Worm (Caenorhabditis elegans) whole organism, mixed stage, embryonic: ENCODE measurements around the gene npr-18.

Experiments
- blmp-1 ChIP-seq: fragments of 150-350 bp; optimal IDR thresholded peaks from 2 replicates; lab custom pipeline; 2014; ENCODE audit warnings: missing biosample characterization, missing genetic modification characterization
- ces-1 ChIP-seq: fragments of 150-350 bp; optimal IDR thresholded peaks from 2 replicates; lab custom pipeline; 2014; ENCODE audit warnings: missing biosample characterization, missing genetic modification reagents, missing genetic modification characterization
- elt-3 ChIP-seq: fragments of 150-350 bp; optimal IDR thresholded peaks from 2 replicates; lab custom pipeline; 2014; ENCODE audit warnings: missing biosample characterization, missing genetic modification characterization
- lin-13 ChIP-seq: fragments of 150-350 bp; optimal IDR thresholded peaks from 2 replicates; lab custom pipeline; 2014; ENCODE audit warnings: missing biosample characterization, missing genetic modification characterization
- lsy-2 ChIP-seq: fragments of 150-350 bp; optimal IDR thresholded peaks from 2 replicates; lab custom pipeline; 2014; ENCODE audit warnings: missing biosample characterization, missing genetic modification characterization
- nhr-237 ChIP-seq: fragments of 150-350 bp; optimal IDR thresholded peaks from 2 replicates; lab custom pipeline; 2014; ENCODE audit warnings: missing biosample characterization, missing genetic modification characterization
- snpc-4 ChIP-seq: fragments of 150-350 bp; optimal IDR thresholded peaks from 2 replicates; lab custom pipeline; 2014; ENCODE audit warnings: missing biosample characterization, missing genetic modification characterization
- sptf-1 ChIP-seq: sonication (generic microtip); optimal IDR thresholded peaks from 2 replicates; lab custom pipeline; 2017; ENCODE audit warnings: mild to moderate bottlenecking, missing genetic modification characterization, moderate library complexity, missing compliant biosample characterization
- unc-39 ChIP-seq: fragments of 150-350 bp; optimal IDR thresholded peaks from 2 replicates; lab custom pipeline; 2014; ENCODE audit warnings: missing biosample characterization, missing genetic modification characterization
- unc-62 ChIP-seq: fragments of 150-350 bp; optimal IDR thresholded peaks from 2 replicates; lab custom pipeline; 2014; ENCODE audit warnings: missing biosample characterization, missing genetic modification reagents, missing genetic modification characterization
- zip-8 ChIP-seq: fragments of 150-350 bp; optimal IDR thresholded peaks from 2 replicates; lab custom pipeline; 2014; ENCODE audit warnings: missing biosample characterization, missing genetic modification characterization
- ztf-11 ChIP-seq: fragments of 150-350 bp; optimal IDR thresholded peaks from 2 replicates; lab custom pipeline; 2014; ENCODE audit warnings: missing biosample characterization, missing genetic modification characterization

DNA sequence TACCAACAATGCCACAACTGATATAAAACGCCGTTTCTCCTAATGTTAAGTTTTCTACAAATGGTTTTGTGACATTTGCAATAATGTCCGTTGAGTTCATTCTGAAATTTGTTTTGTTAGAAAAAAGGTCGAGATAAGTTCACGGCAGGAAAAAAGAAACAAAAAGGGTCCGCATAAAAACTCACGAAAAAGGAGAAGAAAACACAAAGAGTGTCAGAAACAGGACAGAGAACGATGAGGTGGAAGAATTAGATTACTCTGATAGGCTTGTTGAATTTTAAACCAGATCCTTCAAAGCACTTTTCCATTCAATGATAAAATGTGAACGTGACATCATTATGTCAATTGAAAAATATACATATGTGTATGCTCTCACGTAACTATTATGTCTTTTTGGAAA is 37.5 kb upstream of the npr-18 start, which contains the start of gene aex-2:
- TF ChIP-seq sptf-1 (tag; lab: Kevin White, UChicago) = no peak
- no peak for TF ChIP-seq elt-3 (tag; lab: Kevin White, UChicago)
- TF ChIP-seq ces-1 (GFP tag; lab: Kevin White, UChicago) = no peak
- no peak for TF ChIP-seq unc-62 (GFP tag; lab: Kevin White, UChicago)
- TF ChIP-seq lin-13 (tag; lab: Kevin White, UChicago) = no peak
- no peak for TF ChIP-seq unc-39 (tag; lab: Kevin White, UChicago)
- TF ChIP-seq snpc-4 (tag; lab: Kevin White, UChicago) = no peak
- no peak for TF ChIP-seq lsy-2
- no peak for TF ChIP-seq blmp-1 (tag; lab: Kevin White, UChicago)
- no peak for TF ChIP-seq zip-8 (tag; lab: Kevin White, UChicago)
- TF ChIP-seq ztf-11 (tag; lab: Kevin White, UChicago) = no peak
- TF ChIP-seq nhr-237 = no peak
